Worm (Caenorhabditis elegans): ENCODE data around the gene bath-10.

Gene bath-10

ce11 chrII:3375302-3375701 is 423 bp downstream of the bath-10 start:
- no peak for TF ChIP-seq lsy-2 (tag; optimal IDR thresholded peaks at IDR 0.05)
- no peak for TF ChIP-seq lin-32 (GFP tag; optimal IDR thresholded peaks at IDR 0.05)
- no peak for TF ChIP-seq elt-1 (tag; optimal IDR thresholded peaks at IDR 0.05; ENCODE audit: borderline replicate concordance, insufficient read depth)
- no peak for TF ChIP-seq ceh-83 (GFP tag; optimal IDR thresholded peaks at IDR 0.05)
- TF ChIP-seq drap-1 (GFP tag; optimal IDR thresholded peaks at IDR 0.05): no peak

- TF ChIP-seq unc-39 (tag; optimal IDR thresholded peaks at IDR 0.05) (no peak), elt-3 (tag; optimal IDR thresholded peaks at IDR 0.05) (no peak), nhr-28 (tag; optimal IDR thresholded peaks at IDR 0.05) (no peak), nhr-2 (tag; optimal IDR thresholded peaks at IDR 0.05) (peak; percentile 8), ceh-83 (GFP tag; optimal IDR thresholded peaks at IDR 0.05) (no peak)
Measured at ce11 chrII:3376789-3377188, 1.9 kb downstream of the bath-10 start, which contains the start of gene bath-9. Gene bath-9, plus strand, starts transcription at chrII:3377089.

ce11 chrII:3378275-3378674 is 3.4 kb downstream of the bath-10 start, which contains the start of gene Y49F6C.2:
Gene Y49F6C.2, plus strand, starts transcription at chrII:3378575.
- TF ChIP-seq zip-8 (tag; optimal IDR thresholded peaks at IDR 0.05) (no peak), nhr-12 (tag; optimal IDR thresholded peaks at IDR 0.05) (no peak), ceh-43 (GFP tag; optimal IDR thresholded peaks at IDR 0.05) (no peak), unc-39 (tag; optimal IDR thresholded peaks at IDR 0.05) (no peak), elt-3 (tag; optimal IDR thresholded peaks at IDR 0.05) (no peak), ceh-39 (tag; optimal IDR thresholded peaks at IDR 0.05) (no peak), elt-1 (tag; optimal IDR thresholded peaks at IDR 0.05; ENCODE audit: borderline replicate concordance, insufficient read depth) (no peak), bed-3 (GFP tag; optimal IDR thresholded peaks at IDR 0.05) (no peak), hlh-1 (tag; optimal IDR thresholded peaks at IDR 0.05) (no peak), unc-120 (tag; optimal IDR thresholded peaks at IDR 0.05; ENCODE audit: poor library complexity, severe bottlenecking) (no peak), nhr-28 (tag; optimal IDR thresholded peaks at IDR 0.05) (no peak), sem-2 (GFP tag; optimal IDR thresholded peaks at IDR 0.05) (no peak), M03D4.4 (tag; optimal IDR thresholded peaks at IDR 0.05) (no peak), lsy-2 (tag; optimal IDR thresholded peaks at IDR 0.05) (no peak), mab-5 (tag; optimal IDR thresholded peaks at IDR 0.05) (no peak), nhr-2 (tag; optimal IDR thresholded peaks at IDR 0.05) (no peak), ztf-11 (tag; optimal IDR thresholded peaks at IDR 0.05) (no peak), lin-13 (tag; optimal IDR thresholded peaks at IDR 0.05) (no peak)

- TF ChIP-seq nhr-12 (tag; optimal IDR thresholded peaks at IDR 0.05) (no peak), flh-1 (GFP tag; optimal IDR thresholded peaks at IDR 0.05) (no peak), snpc-4 (tag; optimal IDR thresholded peaks at IDR 0.05) (no peak), elt-3 (tag; optimal IDR thresholded peaks at IDR 0.05) (no peak), pha-4 (tag; optimal IDR thresholded peaks at IDR 0.05) (no peak), ceh-39 (tag; optimal IDR thresholded peaks at IDR 0.05) (no peak), unc-120 (tag; optimal IDR thresholded peaks at IDR 0.05; ENCODE audit: poor library complexity, severe bottlenecking) (no peak), ceh-83 (GFP tag; optimal IDR thresholded peaks at IDR 0.05) (no peak), ztf-11 (tag; optimal IDR thresholded peaks at IDR 0.05) (no peak), hlh-1 (tag; optimal IDR thresholded peaks at IDR 0.05) (no peak), mep-1 (tag; optimal IDR thresholded peaks at IDR 0.05) (no peak), sptf-1 (tag; optimal IDR thresholded peaks at IDR 0.05) (no peak), tbx-8 (GFP tag; optimal IDR thresholded peaks at IDR 0.05) (no peak), unc-62 (GFP tag; optimal IDR thresholded peaks at IDR 0.05) (no peak), ham-2 (GFP tag; optimal IDR thresholded peaks at IDR 0.05) (no peak), lsy-2 (tag; optimal IDR thresholded peaks at IDR 0.05) (no peak), sem-2 (GFP tag; optimal IDR thresholded peaks at IDR 0.05) (no peak), nhr-28 (tag; optimal IDR thresholded peaks at IDR 0.05) (no peak)
Measured at ce11 chrII:3381510-3381909, 6.6 kb downstream of the bath-10 start, which contains the start of gene T06D4.1. Gene T06D4.1, plus strand, starts transcription at chrII:3381830.

ce11 chrII:3383116-3383515 is 8.2 kb downstream of the bath-10 start:
- TF ChIP-seq unc-62 (GFP tag; optimal IDR thresholded peaks at IDR 0.05) (no peak), cnd-1 (tag; optimal IDR thresholded peaks at IDR 0.05) (no peak), ham-2 (GFP tag; optimal IDR thresholded peaks at IDR 0.05) (no peak), hlh-1 (tag; optimal IDR thresholded peaks at IDR 0.05) (no peak), nhr-2 (tag; optimal IDR thresholded peaks at IDR 0.05) (no peak), ceh-83 (GFP tag; optimal IDR thresholded peaks at IDR 0.05) (no peak), mab-5 (tag; optimal IDR thresholded peaks at IDR 0.05) (no peak), unc-120 (tag; optimal IDR thresholded peaks at IDR 0.05; ENCODE audit: poor library complexity, severe bottlenecking) (no peak)

Data from whole organism, mixed stage, embryonic.